Fruit fly (Drosophila melanogaster): ENCODE measurements around the gene CG11842.

DNA sequence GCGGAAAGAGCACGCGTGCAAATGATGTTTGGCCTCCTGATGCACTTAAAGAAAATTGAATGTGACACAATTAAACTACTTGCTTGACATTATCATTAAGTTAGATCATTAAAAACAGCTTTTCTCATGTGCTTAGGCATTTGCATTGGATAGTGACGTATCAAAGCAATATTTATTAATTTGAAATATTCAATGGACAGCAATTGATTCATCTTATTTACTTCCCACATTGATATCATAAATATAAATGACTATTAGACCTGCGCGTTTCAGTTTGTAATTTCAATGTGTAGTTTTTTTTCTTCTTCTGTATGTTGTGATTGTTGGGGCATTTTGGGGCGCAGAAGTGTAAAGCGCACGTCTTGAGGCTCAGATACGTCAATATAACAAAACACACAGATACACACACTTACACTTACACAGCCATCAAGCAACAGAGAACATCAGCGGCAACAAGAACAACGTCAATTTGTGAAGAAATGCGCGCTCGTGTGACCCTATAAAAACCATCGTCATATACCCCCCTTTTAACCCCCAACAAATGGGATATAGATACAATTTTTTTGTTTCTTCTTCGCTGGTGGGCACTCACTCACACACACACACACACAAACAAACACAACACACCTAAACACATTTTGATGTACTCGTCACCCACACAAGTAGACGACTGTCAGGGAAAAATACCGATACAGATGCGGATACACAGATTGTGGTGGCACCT lies 36.6 kb downstream of the CG11842 start:
- TF ChIP-seq Myc (optimal IDR thresholded peaks at IDR 0.05) (no peak), h (optimal IDR thresholded peaks at IDR 0.05) (no peak), psq (optimal IDR thresholded peaks at IDR 0.05) (no peak)

Data from Kc167 (cell line).